Fruit fly (Drosophila melanogaster): Measurements from ENCODE around the gene CG5080.

The CG5080 gene

DNA sequence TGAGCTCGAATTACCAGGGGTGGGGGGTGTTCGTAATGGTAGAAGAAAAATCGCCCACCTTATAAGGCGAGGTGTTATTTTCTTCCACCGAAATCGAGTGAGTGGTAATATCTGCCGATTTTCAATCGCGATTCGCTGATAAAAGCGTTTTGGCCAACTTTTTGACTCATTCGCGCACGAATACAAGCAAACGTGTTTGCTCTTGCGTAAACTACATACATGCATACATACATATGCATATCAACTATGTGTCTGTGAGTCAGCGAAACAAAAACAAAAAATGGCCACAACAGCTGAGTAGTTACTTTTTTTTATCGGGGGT, 6.4 kb downstream of the CG5080 start:
- TF ChIP-seq CG14655 (GFP tag; optimal IDR thresholded peaks at IDR 0.05) (no peak), CG15710 (tag; optimal IDR thresholded peaks at IDR 0.05) (peak; percentile 5), D1 (tag; optimal IDR thresholded peaks at IDR 0.05) (no peak)

DNA sequence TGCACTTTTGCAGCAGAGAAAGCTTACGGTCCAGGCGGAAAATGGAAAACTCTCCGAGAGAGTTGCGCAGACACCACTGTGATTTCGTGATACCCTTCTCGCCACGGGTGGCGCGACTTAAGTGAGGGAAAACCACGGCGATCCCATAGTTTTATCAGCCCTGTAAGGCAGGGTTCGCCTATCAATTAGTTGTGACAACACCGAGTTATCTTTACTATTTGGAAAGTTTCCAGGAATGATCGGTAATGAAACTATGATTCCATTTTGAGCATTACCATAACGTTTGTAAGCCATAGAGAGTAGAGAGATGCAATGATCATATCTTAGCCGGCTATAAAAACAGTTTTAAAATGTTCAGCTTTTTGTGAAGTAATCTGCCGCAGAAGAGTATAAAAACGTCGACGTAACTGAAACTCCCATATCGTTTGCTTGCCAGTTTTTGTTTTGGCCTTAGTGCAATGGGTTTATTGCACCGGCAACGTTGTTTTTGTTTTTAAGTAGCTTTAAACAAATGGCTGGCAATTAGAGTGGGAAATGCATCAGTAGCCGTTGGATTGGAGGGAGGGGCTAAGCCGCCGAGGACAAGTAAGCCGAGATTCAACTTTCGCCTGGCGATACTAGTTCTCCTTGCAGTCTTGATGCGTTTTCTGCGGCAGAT, 7.0 kb downstream of the CG5080 start:
- TF ChIP-seq CG8159 (tag; optimal IDR thresholded peaks at IDR 0.05) (no peak), CG4496 (GFP tag; IDR thresholded peaks at IDR 0.05) (no peak), CG13204 (GFP tag; optimal IDR thresholded peaks at IDR 0.05) (no peak), CG12605 (GFP tag; IDR thresholded peaks at IDR 0.05) (no peak), CG32121 (GFP tag; IDR thresholded peaks at IDR 0.05) (no peak), fd96Ca (GFP tag; IDR thresholded peaks at IDR 0.05) (no peak), Ets98B (GFP tag; IDR thresholded peaks at IDR 0.05) (no peak), CG17806 (tag; optimal IDR thresholded peaks at IDR 0.05) (no peak), EcR (GFP tag; optimal IDR thresholded peaks at IDR 0.05) (no peak), CG15710 (tag; optimal IDR thresholded peaks at IDR 0.05) (no peak), CG14655 (GFP tag; optimal IDR thresholded peaks at IDR 0.05) (no peak), CG8301 (tag; optimal IDR thresholded peaks at IDR 0.05) (no peak), gl (tag; optimal IDR thresholded peaks at IDR 0.05) (no peak), CG9948 (tag; optimal IDR thresholded peaks at IDR 0.05) (no peak), Snoo (tag; optimal IDR thresholded peaks at IDR 0.05) (no peak), rn (GFP tag; IDR thresholded peaks at IDR 0.05) (no peak), CG10348 (GFP tag; IDR thresholded peaks at IDR 0.05) (no peak), D1 (tag; optimal IDR thresholded peaks at IDR 0.05) (no peak)

DNA sequence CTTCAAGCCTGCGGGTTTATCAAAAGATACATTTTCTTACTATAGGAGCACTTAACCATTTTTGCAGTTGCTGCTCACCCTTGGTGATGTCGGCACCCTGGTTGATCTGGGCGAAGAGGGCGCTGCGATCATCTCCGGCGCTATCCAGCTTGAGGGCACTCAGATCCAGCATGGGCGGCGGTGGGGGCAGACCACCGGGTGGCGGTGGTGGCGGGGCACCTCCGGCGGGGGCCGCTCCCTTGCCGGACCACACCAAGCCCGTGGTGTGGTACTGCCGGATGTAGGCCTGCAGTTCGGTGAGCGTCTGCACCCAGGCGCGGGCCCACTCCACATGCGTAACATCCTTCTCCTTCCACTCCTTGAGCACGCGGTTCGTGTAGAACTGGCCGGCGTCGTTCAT, 11.0 kb downstream of the CG5080 start:
- TF ChIP-seq CG15710 (tag; optimal IDR thresholded peaks at IDR 0.05) (no peak), EcR (GFP tag; optimal IDR thresholded peaks at IDR 0.05) (no peak), Pif1B (GFP tag; optimal IDR thresholded peaks at IDR 0.05) (no peak), CG10348 (GFP tag; IDR thresholded peaks at IDR 0.05) (no peak), CG17806 (tag; optimal IDR thresholded peaks at IDR 0.05) (no peak), Pif1A (GFP tag; optimal IDR thresholded peaks at IDR 0.05) (no peak), rn (GFP tag; IDR thresholded peaks at IDR 0.05) (no peak), gl (tag; optimal IDR thresholded peaks at IDR 0.05) (no peak), fd96Ca (GFP tag; IDR thresholded peaks at IDR 0.05) (no peak), CG13204 (GFP tag; optimal IDR thresholded peaks at IDR 0.05) (no peak)

DNA sequence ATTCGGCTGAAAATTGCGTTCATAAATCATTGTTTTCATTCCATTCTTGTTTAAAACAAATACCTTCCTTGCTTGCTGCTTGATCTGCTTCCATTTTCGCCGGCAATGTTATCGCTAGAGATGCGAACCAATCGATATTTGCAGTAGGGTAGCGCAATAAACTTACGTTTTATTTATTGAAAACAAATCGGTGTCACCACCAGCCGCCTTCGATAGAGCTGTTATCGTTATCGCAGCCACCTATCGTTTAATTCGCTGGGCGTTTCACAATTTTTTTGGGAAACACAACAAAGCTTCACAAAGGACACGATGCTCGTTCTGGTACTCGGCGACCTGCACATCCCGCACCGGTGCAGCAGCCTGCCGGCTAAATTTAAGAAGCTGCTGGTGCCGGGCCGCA, 13.1 kb downstream of the CG5080 start, which contains the start of the genes Tfb4 and Vps29:
Gene Tfb4 (minus strand): TSS at position 124 of the 400 bp plus-strand sequence.
Gene Vps29 (plus strand): TSS at position 213 of the 400 bp plus-strand sequence.
- TF ChIP-seq CG9948 (tag; optimal IDR thresholded peaks at IDR 0.05), result no peak
- no peak for TF ChIP-seq Pif1B (GFP tag; optimal IDR thresholded peaks at IDR 0.05)
- no peak for TF ChIP-seq CG8301 (tag; optimal IDR thresholded peaks at IDR 0.05)
- no peak for TF ChIP-seq CG12605 (GFP tag; IDR thresholded peaks at IDR 0.05)
- TF ChIP-seq CG32121 (GFP tag; IDR thresholded peaks at IDR 0.05), result peak; percentile 30; the same call in 1 of the 2 replicates
- TF ChIP-seq CG10348 (GFP tag; IDR thresholded peaks at IDR 0.05), result no peak
- TF ChIP-seq CG14655 (GFP tag; optimal IDR thresholded peaks at IDR 0.05), result no peak
- no peak; the same call in 1 of the 2 replicates for TF ChIP-seq rn (GFP tag; IDR thresholded peaks at IDR 0.05)
- no peak for TF ChIP-seq D1 (tag; optimal IDR thresholded peaks at IDR 0.05)
- TF ChIP-seq CG34367 (tag; optimal IDR thresholded peaks at IDR 0.05), result no peak
- TF ChIP-seq Ets98B (GFP tag; IDR thresholded peaks at IDR 0.05), result peak; percentile 51
- TF ChIP-seq CG17806 (tag; optimal IDR thresholded peaks at IDR 0.05), result no peak
- no peak for TF ChIP-seq CG8159 (tag; optimal IDR thresholded peaks at IDR 0.05)
- TF ChIP-seq gl (tag; optimal IDR thresholded peaks at IDR 0.05), result no peak
- TF ChIP-seq CG13204 (GFP tag; optimal IDR thresholded peaks at IDR 0.05), result no peak
- TF ChIP-seq CG4496 (GFP tag; IDR thresholded peaks at IDR 0.05), result peak; percentile 69
- TF ChIP-seq fd96Ca (GFP tag; IDR thresholded peaks at IDR 0.05), result peak; percentile 47; the same call in 1 of the 3 replicates
- TF ChIP-seq Snoo (tag; optimal IDR thresholded peaks at IDR 0.05), result no peak
- TF ChIP-seq CG15710 (tag; optimal IDR thresholded peaks at IDR 0.05), result peak; percentile 0
- TF ChIP-seq EcR (GFP tag; optimal IDR thresholded peaks at IDR 0.05), result no peak
- TF ChIP-seq Pif1A (GFP tag; optimal IDR thresholded peaks at IDR 0.05), result no peak

DNA sequence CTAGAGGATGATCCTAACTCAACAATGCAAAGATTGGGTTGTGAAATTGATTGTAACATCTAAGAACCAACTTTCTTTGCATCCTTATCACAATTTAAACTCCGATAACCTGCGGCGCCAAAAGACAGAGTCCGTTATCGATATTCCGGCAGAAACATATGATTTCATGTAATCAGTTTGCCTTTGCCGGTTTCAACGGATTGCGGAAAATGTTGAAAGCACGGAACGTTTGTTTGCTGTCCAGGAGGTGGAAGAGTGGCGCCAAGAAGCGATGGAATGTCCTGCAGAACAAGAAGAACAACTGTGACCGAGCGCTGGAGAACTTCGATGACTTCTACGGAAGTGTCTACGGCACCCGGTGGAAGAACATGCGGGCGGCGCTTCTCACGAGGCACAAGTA, 16.0 kb downstream of the CG5080 start:
- TF ChIP-seq gl (tag; optimal IDR thresholded peaks at IDR 0.05), result no peak
- no peak for TF ChIP-seq CG32121 (GFP tag; IDR thresholded peaks at IDR 0.05)

DNA sequence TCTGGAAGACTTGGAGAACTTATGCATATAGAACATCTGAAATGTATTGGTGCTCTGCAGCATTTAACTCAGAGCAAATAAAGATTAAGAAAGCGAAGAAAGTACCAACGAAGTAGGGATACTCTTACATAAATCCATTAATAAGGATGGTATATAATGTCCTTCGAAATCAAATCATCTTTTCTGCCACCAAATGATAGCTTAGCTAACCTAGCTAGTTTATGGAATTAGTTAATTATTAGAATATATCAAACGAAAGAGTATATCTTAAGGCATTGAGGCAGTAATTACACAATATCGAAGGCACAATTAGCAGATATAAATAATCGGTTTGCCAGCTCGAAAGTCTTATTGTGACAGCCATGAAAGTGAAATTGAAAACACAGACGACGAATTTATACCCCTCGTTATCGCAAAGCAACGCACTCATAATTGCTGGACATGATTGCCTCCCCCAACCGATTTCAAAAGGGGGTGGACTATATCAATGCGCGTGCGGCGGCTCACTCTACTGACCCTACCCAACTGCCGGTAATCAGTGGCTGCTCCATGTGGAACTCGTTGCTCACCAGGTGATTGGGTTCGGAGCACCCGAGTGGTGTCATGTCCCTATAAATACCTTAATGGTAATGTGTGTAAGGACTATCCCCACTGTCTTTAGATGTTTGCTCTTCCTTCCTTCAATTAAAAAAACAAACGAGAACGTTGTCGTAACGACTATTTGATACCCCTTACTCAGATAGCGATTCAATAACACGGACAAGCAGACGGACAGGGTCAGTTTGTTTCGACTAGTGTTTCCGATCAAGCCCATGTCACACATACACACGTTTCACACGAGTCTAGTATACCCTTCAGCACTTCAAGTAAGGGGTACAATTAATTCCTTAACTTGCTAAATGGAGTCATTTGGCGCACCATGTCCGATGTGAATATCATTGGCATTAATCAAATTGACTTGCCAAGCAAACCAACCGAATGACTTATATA, 19.0 kb downstream of the CG5080 start:
- TF ChIP-seq fd96Ca (GFP tag; IDR thresholded peaks at IDR 0.05) (no peak), CG17806 (tag; optimal IDR thresholded peaks at IDR 0.05) (peak; percentile 70), CG14655 (GFP tag; optimal IDR thresholded peaks at IDR 0.05) (no peak), EcR (GFP tag; optimal IDR thresholded peaks at IDR 0.05) (peak; percentile 0), Pif1B (GFP tag; optimal IDR thresholded peaks at IDR 0.05) (peak; percentile 67), CG34367 (tag; optimal IDR thresholded peaks at IDR 0.05) (peak; percentile 52), CG32121 (GFP tag; IDR thresholded peaks at IDR 0.05) (peak; percentile 56; the same call in 1 of the 2 replicates), CG10348 (GFP tag; IDR thresholded peaks at IDR 0.05) (no peak), rn (GFP tag; IDR thresholded peaks at IDR 0.05) (0 out of 2 replicates have a peak, but pooled peaks have one; percentile 36), Snoo (tag; optimal IDR thresholded peaks at IDR 0.05) (peak; percentile 83), D1 (tag; optimal IDR thresholded peaks at IDR 0.05) (no peak), CG12605 (GFP tag; IDR thresholded peaks at IDR 0.05) (no peak), gl (tag; optimal IDR thresholded peaks at IDR 0.05) (peak; percentile 30), CG8301 (tag; optimal IDR thresholded peaks at IDR 0.05) (no peak), CG4496 (GFP tag; IDR thresholded peaks at IDR 0.05) (peak; percentile 64; the same call in 1 of the 3 replicates), CG15710 (tag; optimal IDR thresholded peaks at IDR 0.05) (peak; percentile 76), CG8159 (tag; optimal IDR thresholded peaks at IDR 0.05) (peak; percentile 77), CG13204 (GFP tag; optimal IDR thresholded peaks at IDR 0.05) (no peak), Ets98B (GFP tag; IDR thresholded peaks at IDR 0.05) (peak; percentile 54), CG9948 (tag; optimal IDR thresholded peaks at IDR 0.05) (peak; percentile 64), Pif1A (GFP tag; optimal IDR thresholded peaks at IDR 0.05) (no peak)
